Fruit fly (Drosophila melanogaster) whole organism, embryonic: ENCODE measurements around the gene CG16790.

Experiments
- BtbVII ChIP-seq: fragments of 200-800 bp; sonication (Bioruptor generic); optimal IDR thresholded peaks from 3 replicates; lab custom pipeline; 2017; ENCODE audit warnings: missing biosample characterization, mild to moderate bottlenecking, missing genetic modification characterization
- CG1024 ChIP-seq: fragments of 200-800 bp; sonication (Bioruptor generic); IDR thresholded peaks from 2 replicates; pipeline ENCODE4 v1.3.6; 2022; ENCODE audit warnings: missing biosample characterization, missing genetic modification characterization
- CG11085 ChIP-seq: fragments of 200-800 bp; sonication (Bioruptor generic); IDR thresholded peaks from 2 replicates; pipeline ENCODE4 v1.3.6; 2022; ENCODE audit warnings: missing biosample characterization, missing genetic modification characterization
- CG11093 ChIP-seq: fragments of 200-800 bp; sonication (Bioruptor generic); IDR thresholded peaks from 3 replicates; pipeline ENCODE4 v1.3.6; 2022; ENCODE audit warnings: missing biosample characterization, missing genetic modification characterization
- CG15073 ChIP-seq: fragments of 200-800 bp; sonication (Bioruptor generic); optimal IDR thresholded peaks from 2 replicates; lab custom pipeline; 2016; ENCODE audit warnings: missing biosample characterization, missing genetic modification characterization
- CG1603 ChIP-seq: fragments of 200-800 bp; sonication (Bioruptor generic); optimal IDR thresholded peaks from 2 replicates; lab custom pipeline; 2019; ENCODE audit warnings: missing biosample characterization, mild to moderate bottlenecking, missing genetic modification characterization, moderate library complexity
- CG1647 ChIP-seq: fragments of 200-800 bp; sonication (Bioruptor generic); optimal IDR thresholded peaks from 3 replicates; lab custom pipeline; 2016; ENCODE audit warnings: missing biosample characterization, missing genetic modification characterization
- CG17802 ChIP-seq: fragments of 200-800 bp; sonication (Bioruptor generic); optimal IDR thresholded peaks from 2 replicates; lab custom pipeline; 2018; ENCODE audit warnings: missing biosample characterization, mild to moderate bottlenecking, missing genetic modification characterization, moderate library complexity
- CG31441 ChIP-seq: fragments of 200-800 bp; sonication (Bioruptor generic); IDR thresholded peaks from 2 replicates; pipeline ENCODE4 v1.3.6; 2022; ENCODE audit warnings: missing biosample characterization, missing genetic modification characterization
- CG42726 ChIP-seq: fragments of 200-800 bp; sonication (Bioruptor generic); IDR thresholded peaks from 2 replicates; pipeline ENCODE4 v1.3.6; 2022; ENCODE audit warnings: missing biosample characterization, missing genetic modification characterization; ENCODE audit not compliant: partially characterized antibody
- CG4360 ChIP-seq: fragments of 200-800 bp; sonication (Bioruptor generic); IDR thresholded peaks from 2 replicates; pipeline ENCODE4 v1.3.6; 2022; ENCODE audit warnings: missing biosample characterization, missing genetic modification characterization
- CG6683 ChIP-seq: fragments of 200-800 bp; sonication (Bioruptor generic); optimal IDR thresholded peaks from 2 replicates; lab custom pipeline; 2017; ENCODE audit warnings: missing biosample characterization, mild to moderate bottlenecking, missing genetic modification characterization, missing genetic modification reagents
- CG7357 ChIP-seq: fragments of 200-800 bp; sonication (Bioruptor generic); IDR thresholded peaks from 3 replicates; pipeline ENCODE4 v1.3.6; 2022; ENCODE audit warnings: missing biosample characterization, missing genetic modification characterization
- CG7372 ChIP-seq: fragments of 200-800 bp; sonication (Bioruptor generic); IDR thresholded peaks from 2 replicates; pipeline ENCODE4 v1.3.6; 2022; ENCODE audit warnings: missing biosample characterization, missing genetic modification characterization
- CG7786 ChIP-seq: fragments of 200-800 bp; sonication (Bioruptor generic); optimal IDR thresholded peaks from 2 replicates; lab custom pipeline; 2016; ENCODE audit warnings: missing biosample characterization, missing genetic modification characterization
- CG7963 ChIP-seq: fragments of 200-800 bp; sonication (Bioruptor generic); IDR thresholded peaks from 3 replicates; pipeline ENCODE4 v1.3.6; 2022; ENCODE audit warnings: missing biosample characterization, missing genetic modification characterization; ENCODE audit not compliant: partially characterized antibody
- CG7987 ChIP-seq: fragments of 200-800 bp; sonication (Bioruptor generic); optimal IDR thresholded peaks from 2 replicates; lab custom pipeline; 2018; ENCODE audit warnings: missing biosample characterization, mild to moderate bottlenecking, missing genetic modification characterization, moderate library complexity
- CG8290 ChIP-seq, 3 experiments: fragments of 200-800 bp; sonication (Bioruptor generic); optimal IDR thresholded peaks; 2 replicates each; lab custom pipeline; 2016 to 2019; ENCODE audit warnings: missing biosample characterization in 3 of 3, missing genetic modification characterization in 3 of 3, mild to moderate bottlenecking in 2 of 3, moderate library complexity in 1 of 3
- CTCF ChIP-seq: fragments of 200-800 bp; sonication (Bioruptor generic); optimal IDR thresholded peaks from 2 replicates; lab custom pipeline; 2017; ENCODE audit warnings: missing biosample characterization, mild to moderate bottlenecking, missing genetic modification characterization, moderate library complexity
- Dip3 ChIP-seq: fragments of 200-800 bp; sonication (Bioruptor generic); optimal IDR thresholded peaks from 3 replicates; lab custom pipeline; 2016; ENCODE audit warnings: missing biosample characterization, missing genetic modification characterization
- Dp ChIP-seq: fragments of 200-800 bp; sonication (Bioruptor generic); optimal IDR thresholded peaks from 2 replicates; lab custom pipeline; 2018; ENCODE audit warnings: missing biosample characterization, mild to moderate bottlenecking, missing genetic modification characterization, moderate library complexity
- GATAe ChIP-seq: fragments of 200-800 bp; sonication (Bioruptor generic); conservative IDR thresholded peaks from 2 replicates; pipeline ENCODE4 v1.3.6; 2022; ENCODE audit warnings: missing biosample characterization, missing genetic modification characterization
- Hr78 ChIP-seq, 2 experiments: fragments of 200-800 bp in 1 of 2; fragments of >200 bp in 1 of 2; sonication (Bioruptor generic) in 1 of 2; optimal IDR thresholded peaks; 2 replicates each; lab custom pipeline; 2017 to 2019; ENCODE audit warnings: missing biosample characterization in 2 of 2, missing genetic modification characterization in 2 of 2, mild to moderate bottlenecking in 1 of 2, moderate library complexity in 1 of 2
- Myb ChIP-seq: fragments of 200-800 bp; sonication (Bioruptor generic); optimal IDR thresholded peaks from 2 replicates; lab custom pipeline; 2016; ENCODE audit warnings: missing biosample characterization, missing genetic modification characterization
- Nf-YA ChIP-seq: fragments of 200-800 bp; sonication (Bioruptor generic); IDR thresholded peaks from 2 replicates; pipeline ENCODE4 v1.3.6; 2022; ENCODE audit warnings: missing biosample characterization, missing genetic modification characterization
- Nf-YC ChIP-seq: fragments of 200-800 bp; optimal IDR thresholded peaks from 3 replicates; lab custom pipeline; 2019; ENCODE audit warnings: missing biosample characterization, mild to moderate bottlenecking, missing genetic modification characterization, moderate library complexity
- Oaz ChIP-seq: fragments of 200-800 bp; sonication (Bioruptor generic); IDR thresholded peaks from 2 replicates; pipeline ENCODE4 v1.3.6; 2022; ENCODE audit warnings: missing biosample characterization, missing genetic modification characterization
- Oli ChIP-seq: fragments of 200-800 bp; sonication (Bioruptor generic); optimal IDR thresholded peaks from 2 replicates; lab custom pipeline; 2018; ENCODE audit warnings: missing biosample characterization, mild to moderate bottlenecking, missing genetic modification characterization, moderate library complexity
- Rx ChIP-seq: fragments of 200-800 bp; sonication (Bioruptor generic); IDR thresholded peaks from 2 replicates; pipeline ENCODE4 v1.3.6; 2022; ENCODE audit warnings: missing biosample characterization, missing genetic modification characterization
- Sox102F ChIP-seq: fragments of 200-800 bp; sonication (Bioruptor generic); optimal IDR thresholded peaks from 2 replicates; lab custom pipeline; 2018; ENCODE audit warnings: missing biosample characterization, mild to moderate bottlenecking, missing genetic modification characterization, moderate library complexity
- Trl ChIP-seq, 3 experiments: fragments of >200 bp in 2 of 3; fragments of 200-800 bp in 1 of 3; sonication (Bioruptor generic) in 1 of 3; optimal IDR thresholded peaks; 2 replicates in 1 of 3; 3 replicates in 2 of 3; lab custom pipeline; 2016 to 2017; ENCODE audit warnings: missing biosample characterization in 1 of 3, missing genetic modification characterization in 1 of 3
- Usf ChIP-seq: fragments of 200-800 bp; sonication (Bioruptor generic); optimal IDR thresholded peaks from 2 replicates; lab custom pipeline; 2017; ENCODE audit warnings: missing genotype, missing biosample characterization, missing genetic modification characterization
- bigmax ChIP-seq: fragments of 200-800 bp; sonication (Bioruptor generic); optimal IDR thresholded peaks from 2 replicates; lab custom pipeline; 2018; ENCODE audit warnings: missing biosample characterization, mild to moderate bottlenecking, missing genetic modification characterization
- caup ChIP-seq: fragments of 200-800 bp; sonication (Bioruptor generic); optimal IDR thresholded peaks from 3 replicates; lab custom pipeline; 2017; ENCODE audit warnings: missing biosample characterization, mild to moderate bottlenecking, missing genetic modification characterization, moderate library complexity; ENCODE audit not compliant: severe bottlenecking
- chif ChIP-seq, 2 experiments: fragments of 200-800 bp; sonication (Bioruptor generic); optimal IDR thresholded peaks; 3 replicates each; lab custom pipeline; 2016; ENCODE audit warnings: missing biosample characterization in 2 of 2, missing genetic modification characterization in 2 of 2
- chm ChIP-seq: fragments of 200-800 bp; sonication (Bioruptor generic); IDR thresholded peaks from 2 replicates; pipeline ENCODE4 v1.3.6; 2022; ENCODE audit warnings: missing biosample characterization, missing genetic modification characterization
- corto ChIP-seq: fragments of 200-800 bp; sonication (Bioruptor generic); optimal IDR thresholded peaks from 2 replicates; lab custom pipeline; 2016; ENCODE audit warnings: missing biosample characterization, mild to moderate bottlenecking, missing genetic modification characterization, moderate library complexity
- crp ChIP-seq, 2 experiments: fragments of 200-800 bp; sonication (Bioruptor generic); optimal IDR thresholded peaks; 2 replicates in 1 of 2; 3 replicates in 1 of 2; lab custom pipeline; 2017; ENCODE audit warnings: missing biosample characterization in 2 of 2, missing genetic modification characterization in 2 of 2, mild to moderate bottlenecking in 1 of 2, moderate library complexity in 1 of 2
- dpn ChIP-seq, 2 experiments: fragments of 200-800 bp; sonication (Bioruptor generic); optimal IDR thresholded peaks; 3 replicates each; lab custom pipeline; 2016; ENCODE audit warnings: missing biosample characterization in 2 of 2, missing genetic modification characterization in 2 of 2
- gcm ChIP-seq: fragments of 200-800 bp; sonication (Bioruptor generic); optimal IDR thresholded peaks from 2 replicates; lab custom pipeline; 2019; ENCODE audit warnings: missing biosample characterization, mild to moderate bottlenecking, missing genetic modification characterization, moderate library complexity
- jigr1 ChIP-seq: fragments of 200-800 bp; sonication (Bioruptor generic); IDR thresholded peaks from 3 replicates; pipeline ENCODE4 v1.3.6; 2022; ENCODE audit warnings: missing biosample characterization, missing genetic modification characterization
- jing ChIP-seq: fragments of 200-800 bp; sonication (Bioruptor generic); optimal IDR thresholded peaks from 2 replicates; lab custom pipeline; 2018; ENCODE audit warnings: missing biosample characterization, mild to moderate bottlenecking, missing genetic modification characterization
- nau ChIP-seq: fragments of 200-800 bp; sonication (Bioruptor generic); optimal IDR thresholded peaks from 3 replicates; lab custom pipeline; 2017; ENCODE audit warnings: missing biosample characterization, mild to moderate bottlenecking, missing genetic modification characterization, missing genetic modification reagents
- pan ChIP-seq, 4 experiments: fragments of >200 bp in 3 of 4; fragments of 200-800 bp in 1 of 4; sonication (Bioruptor generic) in 1 of 4; optimal IDR thresholded peaks in 3 of 4; IDR thresholded peaks in 1 of 4; 2 replicates each; pipeline versions ENCODE4 v1.3.6 to Lab custom; 2017 to 2022; ENCODE audit warnings: missing biosample characterization in 2 of 4, missing genetic modification characterization in 2 of 4, mixed read lengths in 1 of 4
- sima ChIP-seq: fragments of 200-800 bp; sonication (Bioruptor generic); optimal IDR thresholded peaks from 2 replicates; lab custom pipeline; 2016; ENCODE audit warnings: missing biosample characterization, missing genetic modification characterization
- sna ChIP-seq: fragments of 200-800 bp; sonication (Bioruptor generic); IDR thresholded peaks from 2 replicates; pipeline ENCODE4 v1.3.6; 2022; ENCODE audit warnings: missing biosample characterization, missing genetic modification characterization; ENCODE audit not compliant: partially characterized antibody
- yki ChIP-seq: fragments of >200 bp; optimal IDR thresholded peaks from 3 replicates; lab custom pipeline; 2018

Gene CG16790

dm6 chr3R:9573812-9574587 is 4.0 kb upstream of the CG16790 start, which contains the start of gene CG9399 (continued):
- TF ChIP-seq Dp (GFP tag; lab: Kevin White, UChicago) (peak; percentile 42), Oaz (peak; percentile 95), GATAe (GFP tag; lab: Robert Waterston, UW) (peak; percentile 90), CG8290 (GFP tag; optimal IDR thresholded peaks at IDR 0.05; lab: Kevin White, UChicago) (peak; percentile 95), CG8290 (tag; optimal IDR thresholded peaks at IDR 0.05; lab: Kevin White, UChicago) (peak; percentile 92), Myb (GFP tag; lab: Kevin White, UChicago) (peak; percentile 67), CG1024 (GFP tag; lab: Robert Waterston, UW) (peak; percentile 93), CG7963 (GFP tag; lab: Robert Waterston, UW) (no peak), CG11085 (GFP tag; lab: Robert Waterston, UW) (peak; percentile 95), corto (GFP tag; lab: Kevin White, UChicago) (peak; percentile 94), CG4360 (peak; percentile 86), Hr78 (GFP tag; optimal IDR thresholded peaks at IDR 0.05; lab: Kevin White, UChicago) (peak in 1 of 2 experiments; percentile 82), sima (GFP tag; lab: Kevin White, UChicago) (peak; percentile 83), CG7372 (peak; percentile 97), Usf (peak; percentile 94), CG7987 (GFP tag; lab: Kevin White, UChicago) (peak; percentile 92), nau (GFP tag; lab: Kevin White, UChicago) (peak; percentile 93), CG6683 (GFP tag; lab: Kevin White, UChicago) (peak; percentile 86), jigr1 (GFP tag; lab: Robert Waterston, UW) (peak; percentile 93), BtbVII (GFP tag; lab: Kevin White, UChicago) (peak; percentile 93), Oli (tag; lab: Kevin White, UChicago) (peak; percentile 97), yki (lab: Kevin White, UChicago) (no peak), gcm (GFP tag; lab: Kevin White, UChicago) (peak; percentile 98), caup (GFP tag; lab: Kevin White, UChicago) (peak; percentile 95), Dip3 (peak; percentile 93), Rx (GFP tag; lab: Robert Waterston, UW) (peak; percentile 98), CG1647 (GFP tag; lab: Kevin White, UChicago) (peak; percentile 93), CG17802 (tag; lab: Kevin White, UChicago) (peak; percentile 84), chm (GFP tag; lab: Robert Waterston, UW) (peak; percentile 98), pan (optimal IDR thresholded peaks at IDR 0.05; lab: Kevin White, UChicago) (no peak), pan (GFP tag; optimal IDR thresholded peaks at IDR 0.05 in 1 of 2, IDR thresholded peaks at IDR 0.05 in 1 of 2) (peak in 1 of 2 experiments; percentile 99), Trl (optimal IDR thresholded peaks at IDR 0.05; lab: Kevin White, UChicago) (peak in 1 of 2 experiments; percentile 85), Trl (GFP tag; optimal IDR thresholded peaks at IDR 0.05; lab: Kevin White, UChicago) (peak; percentile 91), CG1603 (peak; percentile 83), Sox102F (GFP tag; lab: Kevin White, UChicago) (peak; percentile 99), jing (GFP tag; lab: Kevin White, UChicago) (peak; percentile 95), crp (GFP tag; optimal IDR thresholded peaks at IDR 0.05; lab: Kevin White, UChicago) (peak; percentile 41 to 83), Nf-YC (tag; lab: Kevin White, UChicago) (peak; percentile 84), CG7357 (peak; percentile 92), Nf-YA (peak; percentile 95), CG7786 (peak; percentile 89), sna (GFP tag; lab: Robert Waterston, UW) (0 out of 2 replicates have a peak, but pooled peaks have one; percentile 33), dpn (GFP tag; optimal IDR thresholded peaks at IDR 0.05; lab: Kevin White, UChicago) (peak; percentile 94 to 98), CG42726 (GFP tag; lab: Robert Waterston, UW) (peak; percentile 62; the same call in 1 of the 2 replicates), chif (GFP tag; optimal IDR thresholded peaks at IDR 0.05; lab: Kevin White, UChicago) (peak; percentile 94 to 96), CTCF (GFP tag; lab: Kevin White, UChicago) (peak; percentile 97), CG11093 (GFP tag; lab: Robert Waterston, UW) (peak; percentile 96), bigmax (GFP tag; lab: Kevin White, UChicago) (peak; percentile 71), CG31441 (GFP tag; lab: Robert Waterston, UW) (peak; percentile 99), CG15073 (GFP tag; lab: Kevin White, UChicago) (peak; percentile 87)
